Worm (Caenorhabditis elegans): ENCODE results near the gene tbc-1.

ce11 chrX:14958401-14958800 is 12.2 kb upstream of the tbc-1 start:
- no peak for TF ChIP-seq F22D6.2 (tag; optimal IDR thresholded peaks at IDR 0.05)
- TF ChIP-seq let-607 (tag; optimal IDR thresholded peaks at IDR 0.05) = no peak
- TF ChIP-seq snpc-1.3 (tag; optimal IDR thresholded peaks at IDR 0.05; ENCODE audit: insufficient read depth) = no peak
- no peak for TF ChIP-seq nhr-27 (tag; optimal IDR thresholded peaks at IDR 0.05)
- TF ChIP-seq unc-130 (GFP tag; optimal IDR thresholded peaks at IDR 0.05) = no peak
